Fruit fly (Drosophila melanogaster): ENCODE measurements around the gene CG12268.

CG12268 gene

dm6 chr3R:23947002-23947401 is 1.2 kb downstream of the CG12268 start (continued):
- TF ChIP-seq trem (tag; optimal IDR thresholded peaks at IDR 0.05) (no peak), hkb (optimal IDR thresholded peaks at IDR 0.05) (no peak), hkb (GFP tag; IDR thresholded peaks at IDR 0.05) (0 out of 2 replicates have a peak, but pooled peaks have one; percentile 15), Nf-YB (GFP tag; optimal IDR thresholded peaks at IDR 0.05) (no peak), CG14860 (GFP tag; IDR thresholded peaks at IDR 0.05; ENCODE audit: partially characterized antibody) (no peak), CG5953 (GFP tag; IDR thresholded peaks at IDR 0.05) (no peak), CG34224 (GFP tag; IDR thresholded peaks at IDR 0.05; ENCODE audit: partially characterized antibody) (no peak), bbx (GFP tag; IDR thresholded peaks at IDR 0.05; ENCODE audit: partially characterized antibody) (no peak), tap (tag; optimal IDR thresholded peaks at IDR 0.05) (peak; percentile 12), disco-r (GFP tag; optimal IDR thresholded peaks at IDR 0.05) (no peak), CG11247 (GFP tag; IDR thresholded peaks at IDR 0.05) (peak; percentile 40; the same call in 1 of the 2 replicates), Hmx (GFP tag; optimal IDR thresholded peaks at IDR 0.05) (no peak), HLHmδ (GFP tag; optimal IDR thresholded peaks at IDR 0.05) (peak; percentile 39), CG33557 (GFP tag; optimal IDR thresholded peaks at IDR 0.05) (peak; percentile 32), sqz (GFP tag; optimal IDR thresholded peaks at IDR 0.05) (no peak), ftz-f1 (GFP tag; optimal IDR thresholded peaks at IDR 0.05) (no peak), CG11695 (GFP tag; IDR thresholded peaks at IDR 0.05) (no peak), nmo (GFP tag; optimal IDR thresholded peaks at IDR 0.05) (no peak), Vsx1 (GFP tag; optimal IDR thresholded peaks at IDR 0.05) (peak; percentile 10), phol (tag; optimal IDR thresholded peaks at IDR 0.05) (no peak), eyg (GFP tag; optimal IDR thresholded peaks at IDR 0.05) (no peak), fru (optimal IDR thresholded peaks at IDR 0.05) (no peak), CG15601 (tag; optimal IDR thresholded peaks at IDR 0.05) (peak; percentile 60), Scr (GFP tag; IDR thresholded peaks at IDR 0.05; ENCODE audit: partially characterized antibody) (no peak), tgo (GFP tag; IDR thresholded peaks at IDR 0.05) (no peak), CG17912 (GFP tag; optimal IDR thresholded peaks at IDR 0.05) (peak; percentile 70), CG8765 (GFP tag; IDR thresholded peaks at IDR 0.05) (no peak), stwl (tag; optimal IDR thresholded peaks at IDR 0.05) (no peak), CG13775 (GFP tag; optimal IDR thresholded peaks at IDR 0.05) (no peak), CG15269 (tag; optimal IDR thresholded peaks at IDR 0.05) (no peak), CG10565 (GFP tag; optimal IDR thresholded peaks at IDR 0.05) (no peak), shn (GFP tag; optimal IDR thresholded peaks at IDR 0.05) (no peak), sens-2 (GFP tag; IDR thresholded peaks at IDR 0.05) (no peak), Myb (GFP tag; optimal IDR thresholded peaks at IDR 0.05) (no peak), Abd-B (GFP tag; optimal IDR thresholded peaks at IDR 0.05) (no peak), Atf3 (GFP tag; optimal IDR thresholded peaks at IDR 0.05) (no peak), sd (tag; optimal IDR thresholded peaks at IDR 0.05) (no peak), wdn (GFP tag; IDR thresholded peaks at IDR 0.05) (no peak), CG2202 (tag; optimal IDR thresholded peaks at IDR 0.05) (peak; percentile 8), Sox100B (GFP tag; optimal IDR thresholded peaks at IDR 0.05) (peak; percentile 24), vvl (GFP tag; IDR thresholded peaks at IDR 0.05) (0 out of 2 replicates have a peak, but pooled peaks have one; percentile 15), Eip74EF (GFP tag; optimal IDR thresholded peaks at IDR 0.05) (no peak), sisA (GFP tag; IDR thresholded peaks at IDR 0.05) (no peak), CG3407 (GFP tag; optimal IDR thresholded peaks at IDR 0.05) (peak; percentile 45), tup (GFP tag; optimal IDR thresholded peaks at IDR 0.05) (no peak), Dll (GFP tag; IDR thresholded peaks at IDR 0.05; ENCODE audit: partially characterized antibody) (no peak), D (optimal IDR thresholded peaks at IDR 0.05) (no peak), D (GFP tag; optimal IDR thresholded peaks at IDR 0.05) (peak; percentile 27), exex (tag; optimal IDR thresholded peaks at IDR 0.05) (peak; percentile 8), gsb-n (tag; optimal IDR thresholded peaks at IDR 0.05) (no peak), CG7987 (GFP tag; optimal IDR thresholded peaks at IDR 0.05) (peak; percentile 37)

All from whole organism, embryonic.